Fruit fly (Drosophila melanogaster) whole organism, prepupa: ENCODE measurements around the gene slpr.
A peak's percentile ranks its signal among the peaks of the same experiment; 100 is the strongest.

Experiments
- CG10631 ChIP-seq: fragments of 200-800 bp; sonication (Bioruptor generic); optimal IDR thresholded peaks from 2 replicates; lab custom pipeline; 2016; ENCODE audit warnings: missing biosample characterization, missing genetic modification characterization
- CG11762 ChIP-seq: fragments of 200-800 bp; sonication (Bioruptor generic); optimal IDR thresholded peaks from 3 replicates; lab custom pipeline; 2016; ENCODE audit warnings: missing biosample characterization, missing genetic modification characterization; ENCODE audit not compliant: insufficient read depth
- CG11902 ChIP-seq: fragments of 200-800 bp; sonication (Bioruptor generic); optimal IDR thresholded peaks from 3 replicates; lab custom pipeline; 2016; ENCODE audit warnings: missing biosample characterization, missing genetic modification characterization
- CG15336 ChIP-seq: fragments of 200-800 bp; sonication (Bioruptor generic); IDR thresholded peaks from 2 replicates; pipeline ENCODE4 v1.3.6; 2022; ENCODE audit warnings: missing biosample characterization, missing genetic modification characterization
- CG1621 ChIP-seq: fragments of 200-800 bp; sonication (Bioruptor generic); optimal IDR thresholded peaks from 3 replicates; lab custom pipeline; 2018; ENCODE audit warnings: missing biosample characterization, mild to moderate bottlenecking, missing genetic modification characterization
- CG16779 ChIP-seq: fragments of 200-800 bp; sonication (Bioruptor generic); optimal IDR thresholded peaks from 3 replicates; lab custom pipeline; 2017; ENCODE audit warnings: missing biosample characterization, mild to moderate bottlenecking, missing genetic modification characterization
- CG3032 ChIP-seq: fragments of 200-800 bp; optimal IDR thresholded peaks from 2 replicates; lab custom pipeline; 2019; ENCODE audit warnings: missing biosample characterization, mild to moderate bottlenecking, missing genetic modification characterization, moderate library complexity
- CG31627 ChIP-seq: fragments of 200-800 bp; sonication (Bioruptor generic); optimal IDR thresholded peaks from 3 replicates; lab custom pipeline; 2016; ENCODE audit warnings: missing biosample characterization, missing genetic modification characterization
- CG34406 ChIP-seq: fragments of 200-800 bp; sonication (Bioruptor generic); optimal IDR thresholded peaks from 3 replicates; lab custom pipeline; 2016; ENCODE audit warnings: missing biosample characterization, missing genetic modification characterization
- CG3919 ChIP-seq: fragments of 200-800 bp; sonication (Bioruptor generic); optimal IDR thresholded peaks from 3 replicates; lab custom pipeline; 2016; ENCODE audit warnings: missing biosample characterization, missing genetic modification characterization
- CG4318 ChIP-seq: fragments of 200-800 bp; sonication (Bioruptor generic); optimal IDR thresholded peaks from 3 replicates; lab custom pipeline; 2017; ENCODE audit warnings: missing biosample characterization, mild to moderate bottlenecking, missing genetic modification characterization
- CG6163 ChIP-seq: fragments of 200-800 bp; sonication (Bioruptor generic); IDR thresholded peaks from 3 replicates; pipeline ENCODE4 v1.3.6; 2022; ENCODE audit warnings: missing biosample characterization, missing genetic modification characterization
- CG6276 ChIP-seq: fragments of 200-800 bp; sonication (Bioruptor generic); optimal IDR thresholded peaks from 2 replicates; lab custom pipeline; 2017; ENCODE audit warnings: missing biosample characterization, mild to moderate bottlenecking, missing genetic modification characterization
- CG6792 ChIP-seq: fragments of 200-800 bp; sonication (Bioruptor generic); optimal IDR thresholded peaks from 3 replicates; lab custom pipeline; 2016; ENCODE audit warnings: missing biosample characterization, missing genetic modification characterization
- CG6808 ChIP-seq: fragments of 200-800 bp; sonication (Bioruptor generic); optimal IDR thresholded peaks from 3 replicates; lab custom pipeline; 2017; ENCODE audit warnings: missing biosample characterization, missing genetic modification characterization, mild to moderate bottlenecking, moderate library complexity, missing genetic modification reagents
- CG6854 ChIP-seq: fragments of 200-800 bp; sonication (Bioruptor generic); optimal IDR thresholded peaks from 2 replicates; lab custom pipeline; 2017; ENCODE audit warnings: missing biosample characterization, mild to moderate bottlenecking, missing genetic modification characterization
- CG7368 ChIP-seq: fragments of 200-800 bp; sonication (Bioruptor generic); optimal IDR thresholded peaks from 3 replicates; lab custom pipeline; 2016; ENCODE audit warnings: missing biosample characterization, missing genetic modification characterization
- CG8319 ChIP-seq: fragments of 200-800 bp; sonication (Bioruptor generic); optimal IDR thresholded peaks from 3 replicates; lab custom pipeline; 2016; ENCODE audit warnings: missing biosample characterization, missing genetic modification characterization
- CG8632 ChIP-seq: fragments of 200-800 bp; sonication (Bioruptor generic); optimal IDR thresholded peaks from 3 replicates; lab custom pipeline; 2016; ENCODE audit warnings: missing biosample characterization, missing genetic modification characterization
- CG9139 ChIP-seq: fragments of 200-800 bp; sonication (Bioruptor generic); optimal IDR thresholded peaks from 3 replicates; lab custom pipeline; 2017; ENCODE audit warnings: missing biosample characterization, mild to moderate bottlenecking, missing genetic modification characterization
- Eip78C ChIP-seq: fragments of 200-800 bp; sonication (Bioruptor generic); peaks from one replicate; lab custom pipeline; 2016; ENCODE audit warnings: missing biosample characterization, missing genetic modification characterization
- Eip93F ChIP-seq: fragments of 200-800 bp; sonication (Bioruptor generic); optimal IDR thresholded peaks from 2 replicates; lab custom pipeline; 2016; ENCODE audit warnings: missing biosample characterization, mild to moderate bottlenecking, missing genetic modification characterization
- Ets21C ChIP-seq: fragments of 200-800 bp; sonication (Bioruptor generic); optimal IDR thresholded peaks from 3 replicates; lab custom pipeline; 2016; ENCODE audit warnings: missing biosample characterization, missing genetic modification characterization
- Ets96B ChIP-seq: fragments of 200-800 bp; optimal IDR thresholded peaks from 2 replicates; lab custom pipeline; 2019; ENCODE audit warnings: missing biosample characterization, mild to moderate bottlenecking, missing genetic modification characterization, moderate library complexity
- Gug ChIP-seq: fragments of 200-800 bp; sonication (Bioruptor generic); IDR thresholded peaks from 2 replicates; pipeline ENCODE4 v1.3.6; 2022; ENCODE audit warnings: missing biosample characterization, missing genetic modification characterization
- Hr38 ChIP-seq: sonication (Bioruptor generic); optimal IDR thresholded peaks from 2 replicates; lab custom pipeline; 2016; ENCODE audit warnings: missing biosample characterization, missing genetic modification characterization
- Hr4 ChIP-seq: fragments of 200-800 bp; sonication (Bioruptor generic); optimal IDR thresholded peaks from 3 replicates; lab custom pipeline; 2016; ENCODE audit warnings: missing biosample characterization, missing genetic modification characterization
- Lpt ChIP-seq: fragments of 200-800 bp; sonication (Bioruptor generic); optimal IDR thresholded peaks from 3 replicates; lab custom pipeline; 2016; ENCODE audit warnings: missing biosample characterization, missing genetic modification characterization
- Met ChIP-seq: fragments of 200-800 bp; sonication (Bioruptor generic); optimal IDR thresholded peaks from 3 replicates; lab custom pipeline; 2016; ENCODE audit warnings: missing biosample characterization, missing genetic modification characterization
- OdsH ChIP-seq: fragments of 200-800 bp; sonication (Bioruptor generic); optimal IDR thresholded peaks from 3 replicates; lab custom pipeline; 2016; ENCODE audit warnings: missing biosample characterization, missing genetic modification characterization
- Smox ChIP-seq: fragments of 200-800 bp; sonication (Bioruptor generic); optimal IDR thresholded peaks from 3 replicates; lab custom pipeline; 2016; ENCODE audit warnings: missing biosample characterization, missing genetic modification characterization
- achi ChIP-seq: fragments of 200-800 bp; sonication (Bioruptor generic); optimal IDR thresholded peaks from 3 replicates; lab custom pipeline; 2016; ENCODE audit warnings: missing biosample characterization, missing genetic modification characterization
- cyc ChIP-seq: fragments of 200-800 bp; sonication (Bioruptor generic); optimal IDR thresholded peaks from 3 replicates; lab custom pipeline; 2016; ENCODE audit warnings: missing biosample characterization, missing genetic modification characterization
- dac ChIP-seq: fragments of 200-800 bp; sonication (Bioruptor generic); optimal IDR thresholded peaks from 2 replicates; lab custom pipeline; 2017; ENCODE audit warnings: missing biosample characterization, mild to moderate bottlenecking, missing genetic modification characterization
- dsx ChIP-seq: fragments of 200-800 bp; optimal IDR thresholded peaks from 3 replicates; lab custom pipeline; 2019; ENCODE audit warnings: missing biosample characterization, mild to moderate bottlenecking, missing genetic modification characterization, moderate library complexity; ENCODE audit not compliant: poor library complexity, severe bottlenecking
- eg ChIP-seq: fragments of 200-800 bp; sonication (Bioruptor generic); IDR thresholded peaks from 3 replicates; pipeline ENCODE4 v1.3.6; 2022; ENCODE audit warnings: missing biosample characterization, missing genetic modification characterization
- esn ChIP-seq: fragments of 200-800 bp; sonication (Bioruptor generic); optimal IDR thresholded peaks from 2 replicates; lab custom pipeline; 2016; ENCODE audit warnings: missing biosample characterization, mild to moderate bottlenecking, missing genetic modification characterization, moderate library complexity
- fd59A ChIP-seq: fragments of 200-800 bp; sonication (Bioruptor generic); optimal IDR thresholded peaks from 2 replicates; lab custom pipeline; 2017; ENCODE audit warnings: missing biosample characterization, mild to moderate bottlenecking, missing genetic modification characterization, missing genetic modification reagents
- fd85E ChIP-seq: fragments of 200-800 bp; sonication (Bioruptor generic); optimal IDR thresholded peaks from 3 replicates; lab custom pipeline; 2016; ENCODE audit warnings: missing biosample characterization, missing genetic modification characterization
- fkh ChIP-seq: fragments of 200-800 bp; sonication (Bioruptor generic); optimal IDR thresholded peaks from 3 replicates; lab custom pipeline; 2017; ENCODE audit warnings: missing biosample characterization, mild to moderate bottlenecking, missing genetic modification characterization, moderate library complexity
- net ChIP-seq: fragments of 200-800 bp; sonication (Bioruptor generic); optimal IDR thresholded peaks from 3 replicates; lab custom pipeline; 2016; ENCODE audit warnings: missing biosample characterization, missing genetic modification characterization
- pdm3 ChIP-seq: fragments of 200-800 bp; sonication (Bioruptor generic); optimal IDR thresholded peaks from 3 replicates; lab custom pipeline; 2016; ENCODE audit warnings: missing biosample characterization, missing genetic modification characterization
- salr ChIP-seq, 2 experiments: fragments of 200-800 bp; sonication (Bioruptor generic); optimal IDR thresholded peaks; 3 replicates each; lab custom pipeline; 2016 to 2018; ENCODE audit warnings: missing biosample characterization in 2 of 2, missing genetic modification characterization in 2 of 2, mild to moderate bottlenecking in 1 of 2
- spab ChIP-seq: fragments of 200-800 bp; sonication (Bioruptor generic); optimal IDR thresholded peaks from 2 replicates; lab custom pipeline; 2017; ENCODE audit warnings: missing biosample characterization, mild to moderate bottlenecking, missing genetic modification characterization, missing genetic modification reagents
- ss ChIP-seq, 2 experiments: fragments of 200-800 bp; sonication (Bioruptor generic); optimal IDR thresholded peaks; 2 replicates in 1 of 2; 3 replicates in 1 of 2; lab custom pipeline; 2017 to 2018; ENCODE audit warnings: mild to moderate bottlenecking in 2 of 2, missing biosample characterization in 2 of 2, missing genetic modification characterization in 2 of 2, moderate library complexity in 1 of 2
- topi ChIP-seq: fragments of 200-800 bp; sonication (Bioruptor generic); optimal IDR thresholded peaks from 3 replicates; lab custom pipeline; 2016; ENCODE audit warnings: missing biosample characterization, missing genetic modification characterization

Gene slpr

DNA sequence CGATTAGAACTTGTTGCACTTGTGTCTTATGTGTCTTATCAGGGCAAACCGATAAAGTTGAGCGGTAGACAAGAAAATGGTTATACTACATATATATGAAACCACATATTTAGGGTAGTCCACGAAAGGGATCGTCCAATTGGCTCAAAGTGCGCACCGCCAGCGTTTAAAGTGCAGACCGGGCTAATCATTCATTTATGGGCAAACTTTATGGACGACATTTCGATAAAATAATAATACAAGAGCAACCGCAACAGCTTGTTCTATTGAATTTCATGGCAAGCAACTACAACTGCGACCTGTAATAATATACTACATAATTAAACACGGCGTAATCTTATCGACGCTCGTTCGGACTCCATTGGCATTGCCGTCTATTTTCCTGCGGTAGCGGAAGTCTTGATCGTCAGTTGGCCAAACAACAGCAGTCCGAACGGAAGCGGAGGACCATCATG, 41.5 kb downstream of the slpr start, which contains the start of the genes cyr and CG2120:
Gene cyr, minus strand, starts transcription at position 294 of the 455 bp plus-strand sequence.
Gene CG2120, plus strand, starts transcription at position 405 of the 455 bp plus-strand sequence.
- TF ChIP-seq fkh, result no peak
- TF ChIP-seq Met (GFP tag; lab: Kevin White, UChicago), result no peak
- TF ChIP-seq Gug (GFP tag; lab: Robert Waterston, UW), result no peak
- TF ChIP-seq CG15336 (GFP tag; lab: Robert Waterston, UW), result no peak
- no peak for TF ChIP-seq CG6163 (GFP tag; lab: Robert Waterston, UW)
- TF ChIP-seq CG7368 (GFP tag; lab: Kevin White, UChicago), result no peak
- no peak for TF ChIP-seq CG4318 (GFP tag; lab: Kevin White, UChicago)
- TF ChIP-seq CG6276 (GFP tag; lab: Kevin White, UChicago), result no peak
- no peak for TF ChIP-seq fd59A
- no peak for TF ChIP-seq OdsH (GFP tag; lab: Kevin White, UChicago)
- no peak for TF ChIP-seq Hr4 (GFP tag; lab: Kevin White, UChicago)
- TF ChIP-seq dac (GFP tag; lab: Kevin White, UChicago), result no peak
- no peak for TF ChIP-seq esn (GFP tag; lab: Kevin White, UChicago)
- TF ChIP-seq cyc (GFP tag; lab: Kevin White, UChicago), result no peak
- no peak for TF ChIP-seq Hr38 (GFP tag; lab: Kevin White, UChicago)
- TF ChIP-seq CG9139 (GFP tag; lab: Kevin White, UChicago), result no peak
- TF ChIP-seq eg, result no peak

DNA sequence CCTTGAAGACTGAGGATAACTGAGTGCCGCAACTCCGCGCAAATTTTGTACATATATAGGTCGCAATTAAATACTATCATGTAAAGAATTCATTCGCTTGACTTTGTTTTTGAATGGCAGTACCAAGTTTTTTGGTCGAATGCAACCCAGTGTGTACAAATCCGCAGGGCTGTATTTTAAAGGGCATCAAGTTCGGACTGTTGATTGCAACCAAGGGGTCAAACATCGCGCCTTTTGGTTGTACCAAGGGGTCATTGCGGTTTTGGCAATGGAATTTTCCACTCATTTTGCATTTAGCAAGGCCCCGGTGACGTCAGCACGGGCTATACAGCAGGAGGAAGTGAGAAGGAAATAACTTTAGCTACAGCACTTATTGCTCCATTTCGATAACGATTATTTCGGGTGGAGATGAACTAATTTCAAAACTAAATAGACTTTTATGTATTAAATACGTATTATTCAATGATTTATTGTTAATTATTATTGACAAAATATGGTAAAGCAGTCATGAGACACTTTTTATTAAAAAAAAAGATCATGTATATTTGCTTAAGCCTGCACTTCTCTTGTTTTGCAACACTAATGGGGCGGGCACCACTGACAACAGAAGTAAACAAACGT, 45.2 kb downstream of the slpr start, which contains the start of gene CG10958:
Gene CG10958, plus strand, starts transcription at position 593 of the 621 bp plus-strand sequence.
- peak; percentile 34 for TF ChIP-seq CG8319 (GFP tag; lab: Kevin White, UChicago)
- peak; percentile 73 for TF ChIP-seq CG3919 (GFP tag; lab: Kevin White, UChicago)
- no peak for TF ChIP-seq dac (GFP tag; lab: Kevin White, UChicago)
- TF ChIP-seq dsx (GFP tag; lab: Kevin White, UChicago), result no peak
- TF ChIP-seq achi, result peak; percentile 74
- TF ChIP-seq topi (GFP tag; lab: Kevin White, UChicago), result peak; percentile 65
- TF ChIP-seq CG15336 (GFP tag; lab: Robert Waterston, UW), result peak; percentile 52; the same call in 1 of the 2 replicates
- peak; percentile 60 for TF ChIP-seq CG34406 (GFP tag; lab: Kevin White, UChicago)
- TF ChIP-seq Eip93F, result peak; percentile 57
- peak; percentile 63; the same call in 2 of the 3 replicates for TF ChIP-seq CG6163 (GFP tag; lab: Robert Waterston, UW)
- no peak for TF ChIP-seq CG11762 (GFP tag; lab: Kevin White, UChicago)
- peak; percentile 68 for TF ChIP-seq OdsH (GFP tag; lab: Kevin White, UChicago)
- peak; percentile 25 for TF ChIP-seq fd85E (GFP tag; lab: Kevin White, UChicago)
- TF ChIP-seq Lpt (GFP tag; lab: Kevin White, UChicago), result peak; percentile 6
- TF ChIP-seq cyc (GFP tag; lab: Kevin White, UChicago), result peak; percentile 43
- peak; percentile 72 for TF ChIP-seq esn (GFP tag; lab: Kevin White, UChicago)
- TF ChIP-seq CG3032, result peak; percentile 24
- TF ChIP-seq CG31627 (GFP tag; lab: Kevin White, UChicago), result peak; percentile 35
- peak; percentile 52 for TF ChIP-seq CG8632 (GFP tag; lab: Kevin White, UChicago)
- no peak for TF ChIP-seq CG6808
- TF ChIP-seq fkh, result peak; percentile 90
- no peak for TF ChIP-seq CG1621
- TF ChIP-seq Smox (GFP tag; lab: Kevin White, UChicago), result no peak
- peak; percentile 75 for TF ChIP-seq pdm3 (GFP tag; lab: Kevin White, UChicago)
- TF ChIP-seq CG11902 (GFP tag; lab: Kevin White, UChicago), result peak; percentile 34
- TF ChIP-seq Ets21C, result peak; percentile 14
- peak; percentile 69 for TF ChIP-seq CG10631
- peak; percentile 36 for TF ChIP-seq net
- TF ChIP-seq Gug (GFP tag; lab: Robert Waterston, UW), result 0 out of 2 replicates have a peak, but pooled peaks have one; percentile 12
- TF ChIP-seq Hr38 (GFP tag; lab: Kevin White, UChicago), result no peak
- TF ChIP-seq ss (GFP tag; optimal IDR thresholded peaks at IDR 0.05; lab: Kevin White, UChicago), result no peak
- TF ChIP-seq salr (GFP tag; optimal IDR thresholded peaks at IDR 0.05; lab: Kevin White, UChicago), result no peak
- TF ChIP-seq fd59A, result no peak
- TF ChIP-seq Met (GFP tag; lab: Kevin White, UChicago), result no peak
- TF ChIP-seq CG6854 (GFP tag; lab: Kevin White, UChicago), result peak; percentile 34
- no peak for TF ChIP-seq CG4318 (GFP tag; lab: Kevin White, UChicago)
- peak; percentile 42 for TF ChIP-seq Ets96B (tag; lab: Kevin White, UChicago)
- peak; percentile 48 for TF ChIP-seq eg
- no peak for TF ChIP-seq spab (GFP tag; lab: Kevin White, UChicago)
- peak; percentile 60 for TF ChIP-seq CG6792 (GFP tag; lab: Kevin White, UChicago)
- peak; percentile 81 for TF ChIP-seq Eip78C (GFP tag; lab: Kevin White, UChicago)
- no peak for TF ChIP-seq CG16779 (tag; lab: Kevin White, UChicago)
